Worm (Caenorhabditis elegans) whole organism, L4 larva: ENCODE data around the gene srx-13.

Source experiments
- F44E2.7 ChIP-seq: fragments of 200-800 bp; sonication (Bioruptor generic); IDR thresholded peaks from 2 replicates; pipeline ENCODE4 v2.1.2; 2022; ENCODE audit warnings: missing genetic modification characterization, missing compliant biosample characterization
- T20F7.1 ChIP-seq: fragments of 200-800 bp; sonication (Bioruptor generic); optimal IDR thresholded peaks from 2 replicates; lab custom pipeline; 2018; ENCODE audit warnings: mild to moderate bottlenecking, missing genetic modification characterization, missing compliant biosample characterization
- Y105C5A.15 ChIP-seq: fragments of 200-800 bp; sonication (Bioruptor generic); IDR thresholded peaks from 2 replicates; pipeline ENCODE4 v1.3.6; 2022; ENCODE audit warnings: missing genetic modification characterization, missing compliant biosample characterization
- Y5F2A.4 ChIP-seq: fragments of 200-800 bp; sonication (Bioruptor generic); optimal IDR thresholded peaks from 2 replicates; lab custom pipeline; 2018; ENCODE audit warnings: mild to moderate bottlenecking, missing genetic modification characterization, missing compliant biosample characterization
- ZK337.2 ChIP-seq: fragments of 200-800 bp; sonication (Bioruptor generic); IDR thresholded peaks from 2 replicates; pipeline ENCODE4 v1.3.6; 2022; ENCODE audit warnings: missing genetic modification reagents, missing genetic modification characterization, missing compliant biosample characterization
- ZK546.5 ChIP-seq, 2 experiments: sonication (generic microtip); optimal IDR thresholded peaks; 2 replicates each; lab custom pipeline; 2017; ENCODE audit warnings: missing biosample characterization in 2 of 2, missing genetic modification characterization in 2 of 2
- aha-1 ChIP-seq: fragments of 150-350 bp; peaks from one replicate; lab custom pipeline; 2014; ENCODE audit warnings: missing biosample characterization, missing genetic modification characterization
- arid-1 ChIP-seq: fragments of 200-800 bp; sonication (Bioruptor generic); conservative IDR thresholded peaks from 2 replicates; pipeline ENCODE4 v1.3.6; 2022; ENCODE audit warnings: missing genetic modification reagents, missing genetic modification characterization, missing compliant biosample characterization
- ceh-20 ChIP-seq: fragments of 200-800 bp; sonication (Bioruptor generic); IDR thresholded peaks from 2 replicates; pipeline ENCODE4 v1.3.6; 2022; ENCODE audit warnings: missing genetic modification reagents, missing genetic modification characterization, missing compliant biosample characterization
- ceh-28 ChIP-seq: fragments of 150-350 bp; optimal IDR thresholded peaks from 2 replicates; lab custom pipeline; 2014; ENCODE audit warnings: missing biosample characterization, missing genetic modification reagents, missing genetic modification characterization
- ceh-32 ChIP-seq: sonication (generic microtip); optimal IDR thresholded peaks from 2 replicates; lab custom pipeline; 2016; ENCODE audit warnings: mild to moderate bottlenecking, missing genetic modification characterization, missing compliant biosample characterization; ENCODE audit not compliant: poor library complexity
- ceh-44 ChIP-seq: fragments of 200-800 bp; sonication (Bioruptor generic); IDR thresholded peaks from 2 replicates; pipeline ENCODE4 v1.3.6; 2022; ENCODE audit warnings: missing genetic modification reagents, missing genetic modification characterization, missing compliant biosample characterization
- ceh-62 ChIP-seq: sonication (generic microtip); optimal IDR thresholded peaks from 2 replicates; lab custom pipeline; 2017; ENCODE audit warnings: missing biosample characterization, missing genetic modification characterization
- daf-12 ChIP-seq: fragments of 150-350 bp; optimal IDR thresholded peaks from 2 replicates; lab custom pipeline; 2014; ENCODE audit warnings: missing biosample characterization, missing genetic modification reagents, missing genetic modification characterization
- daf-16 ChIP-seq, 3 experiments: sonication (generic microtip); optimal IDR thresholded peaks; 2 replicates each; lab custom pipeline; 2016 to 2017; ENCODE audit warnings: missing genetic modification characterization in 3 of 3, missing genetic modification reagents in 3 of 3, mild to moderate bottlenecking in 2 of 3, missing compliant biosample characterization in 2 of 3, missing biosample characterization in 1 of 3, moderate library complexity in 1 of 3
- dpl-1 ChIP-seq: fragments of 150-350 bp; optimal IDR thresholded peaks from 2 replicates; lab custom pipeline; 2014; ENCODE audit warnings: missing biosample characterization, missing genetic modification reagents, missing genetic modification characterization
- dve-1 ChIP-seq: sonication (generic microtip); optimal IDR thresholded peaks from 2 replicates; lab custom pipeline; 2017; ENCODE audit warnings: antibody characterized with exemption, mild to moderate bottlenecking, missing genetic modification characterization, missing compliant biosample characterization; ENCODE audit not compliant: insufficient read depth
- hmg-1.1 ChIP-seq: fragments of 200-800 bp; sonication (Bioruptor generic); IDR thresholded peaks from 2 replicates; pipeline ENCODE4 v1.3.6; 2022; ENCODE audit warnings: missing genetic modification reagents, missing genetic modification characterization, missing compliant biosample characterization
- lim-7 ChIP-seq: fragments of 200-800 bp; sonication (Bioruptor generic); IDR thresholded peaks from 2 replicates; pipeline ENCODE4 v1.3.6; 2022; ENCODE audit warnings: missing genetic modification characterization, missing compliant biosample characterization
- lin-13 ChIP-seq: fragments of 150-350 bp; optimal IDR thresholded peaks from 2 replicates; lab custom pipeline; 2014; ENCODE audit warnings: missing biosample characterization, missing genetic modification reagents, missing genetic modification characterization
- lsy-2 ChIP-seq, 2 experiments: fragments of 150-350 bp in 1 of 2; sonication (generic microtip) in 1 of 2; optimal IDR thresholded peaks; 2 replicates each; lab custom pipeline; 2014 to 2017; ENCODE audit warnings: missing biosample characterization in 2 of 2, missing genetic modification characterization in 2 of 2
- madf-5 ChIP-seq, 2 experiments: fragments of 200-800 bp; sonication (Bioruptor generic); IDR thresholded peaks; 2 replicates each; pipeline ENCODE4 v1.3.6; 2022; ENCODE audit warnings: missing compliant biosample characterization in 2 of 2, missing genetic modification characterization in 2 of 2
- madf-9 ChIP-seq: fragments of 200-800 bp; sonication (Bioruptor generic); conservative IDR thresholded peaks from 2 replicates; pipeline ENCODE4 v1.3.6; 2022; ENCODE audit warnings: missing genetic modification reagents, missing genetic modification characterization, missing compliant biosample characterization
- nhr-11 ChIP-seq: fragments of 150-350 bp; optimal IDR thresholded peaks from 2 replicates; lab custom pipeline; 2014; ENCODE audit warnings: missing biosample characterization, missing genetic modification characterization
- nhr-25 ChIP-seq: sonication (generic microtip); optimal IDR thresholded peaks from 2 replicates; lab custom pipeline; 2017; ENCODE audit warnings: missing genetic modification characterization, mild to moderate bottlenecking, missing compliant biosample characterization, antibody characterized with exemption, moderate library complexity, borderline replicate concordance; ENCODE audit not compliant: insufficient read depth
- rbr-2 ChIP-seq: sonication (generic microtip); optimal IDR thresholded peaks from 2 replicates; lab custom pipeline; 2016; ENCODE audit warnings: missing genotype, missing genetic modification characterization, missing compliant biosample characterization
- skn-1 ChIP-seq: fragments of 150-350 bp; optimal IDR thresholded peaks from 2 replicates; lab custom pipeline; 2014; ENCODE audit warnings: missing biosample characterization, missing genetic modification characterization
- spr-1 ChIP-seq: sonication (generic microtip); optimal IDR thresholded peaks from 2 replicates; lab custom pipeline; 2016; ENCODE audit warnings: mild to moderate bottlenecking, missing genetic modification characterization, missing compliant biosample characterization
- tra-1 ChIP-seq: fragments of 200-800 bp; sonication (Bioruptor generic); IDR thresholded peaks from 2 replicates; pipeline ENCODE4 v1.3.6; 2022; ENCODE audit warnings: missing genetic modification reagents, missing genetic modification characterization, missing compliant biosample characterization
- unc-39 ChIP-seq: sonication (generic microtip); optimal IDR thresholded peaks from 2 replicates; lab custom pipeline; 2017; ENCODE audit warnings: missing biosample characterization, missing genetic modification characterization
- unc-62 ChIP-seq, 3 experiments: fragments of 150-350 bp in 1 of 3; sonication (generic microtip); optimal IDR thresholded peaks in 2 of 3; peaks in 1 of 3; 1 replicate in 1 of 3; 2 replicates in 2 of 3; lab custom pipeline; 2014 to 2017; ENCODE audit warnings: missing biosample characterization in 3 of 3, missing genetic modification characterization in 3 of 3, missing genetic modification reagents in 3 of 3, missing genotype in 1 of 3
- zag-1 ChIP-seq: fragments of 150-350 bp; optimal IDR thresholded peaks from 2 replicates; lab custom pipeline; 2014; ENCODE audit warnings: missing biosample characterization, missing genetic modification characterization
- zfp-2 ChIP-seq: sonication (generic microtip); optimal IDR thresholded peaks from 2 replicates; lab custom pipeline; 2016; ENCODE audit warnings: mild to moderate bottlenecking, missing genetic modification characterization, missing compliant biosample characterization
- zip-11 ChIP-seq: fragments of 200-800 bp; sonication (Bioruptor generic); IDR thresholded peaks from 2 replicates; pipeline ENCODE4 v1.3.6; 2022; ENCODE audit warnings: missing genetic modification characterization, missing compliant biosample characterization

The srx-13 gene

DNA sequence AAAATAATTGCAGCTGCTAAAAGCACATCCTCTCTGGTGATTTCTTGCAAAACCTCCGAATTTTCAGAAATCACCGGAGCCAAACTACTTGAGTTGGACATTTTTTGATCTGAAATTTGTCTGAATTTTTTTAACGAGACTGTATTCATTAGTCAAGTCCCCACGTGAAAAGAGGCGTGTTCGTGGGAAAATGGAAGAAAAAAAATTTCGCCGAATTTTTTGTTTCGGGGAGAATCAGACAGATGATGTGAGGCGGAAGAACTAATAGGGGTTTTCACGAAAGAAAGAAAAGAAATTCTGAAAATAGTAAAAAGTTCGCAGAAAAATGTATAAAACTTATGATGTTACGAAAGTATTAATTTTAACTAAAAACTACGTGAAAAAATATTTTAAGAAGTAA lies at the start of gene srx-13:
Gene srx-13, minus strand, starts transcription at position 101 of the 400 bp plus-strand sequence.
- TF ChIP-seq madf-5 (GFP tag; IDR thresholded peaks at IDR 0.05; lab: Robert Waterston, UW) (no peak), ceh-44 (no peak), aha-1 (tag; lab: Kevin White, UChicago) (no peak), hmg-1.1 (GFP tag; lab: Robert Waterston, UW) (no peak), lsy-2 (tag; optimal IDR thresholded peaks at IDR 0.05; lab: Kevin White, UChicago) (no peak), dpl-1 (GFP tag; lab: Kevin White, UChicago) (no peak), ceh-62 (tag; lab: Kevin White, UChicago) (no peak), dve-1 (tag; lab: Kevin White, UChicago) (no peak), lim-7 (no peak), ceh-28 (tag; lab: Kevin White, UChicago) (no peak), rbr-2 (no peak), nhr-25 (no peak), unc-39 (tag; lab: Kevin White, UChicago) (no peak), ZK337.2 (GFP tag; lab: Robert Waterston, UW) (no peak), ceh-20 (GFP tag; lab: Robert Waterston, UW) (no peak), zfp-2 (tag; lab: Kevin White, UChicago) (no peak)

DNA sequence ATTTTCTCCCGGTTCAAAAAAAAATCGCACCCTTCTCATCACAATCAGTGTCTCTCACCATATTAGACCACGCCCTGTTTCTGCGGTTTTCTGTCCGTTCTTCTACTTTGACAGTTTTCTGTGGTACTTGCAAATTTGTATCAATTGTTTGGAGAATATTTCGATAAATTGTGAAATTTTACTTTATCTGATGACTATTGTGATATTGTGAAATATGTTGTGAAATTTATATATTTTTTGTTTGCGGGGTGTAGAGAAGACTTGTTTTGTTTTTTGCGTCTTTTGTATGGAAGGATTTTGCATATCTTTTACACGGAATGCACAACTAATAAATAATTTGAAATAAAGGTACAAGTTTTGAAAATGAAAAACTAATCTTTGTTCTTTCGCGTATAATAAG lies 48.9 kb upstream of the srx-13 start:
- peak; percentile 8 for TF ChIP-seq aha-1 (tag; lab: Kevin White, UChicago)
- TF ChIP-seq ceh-62 (tag; lab: Kevin White, UChicago), result no peak
- TF ChIP-seq daf-16 (GFP tag; optimal IDR thresholded peaks at IDR 0.05; lab: Kevin White, UChicago), result no peak
- no peak for TF ChIP-seq daf-16 (tag; optimal IDR thresholded peaks at IDR 0.05; lab: Kevin White, UChicago)
- TF ChIP-seq F44E2.7, result no peak

DNA sequence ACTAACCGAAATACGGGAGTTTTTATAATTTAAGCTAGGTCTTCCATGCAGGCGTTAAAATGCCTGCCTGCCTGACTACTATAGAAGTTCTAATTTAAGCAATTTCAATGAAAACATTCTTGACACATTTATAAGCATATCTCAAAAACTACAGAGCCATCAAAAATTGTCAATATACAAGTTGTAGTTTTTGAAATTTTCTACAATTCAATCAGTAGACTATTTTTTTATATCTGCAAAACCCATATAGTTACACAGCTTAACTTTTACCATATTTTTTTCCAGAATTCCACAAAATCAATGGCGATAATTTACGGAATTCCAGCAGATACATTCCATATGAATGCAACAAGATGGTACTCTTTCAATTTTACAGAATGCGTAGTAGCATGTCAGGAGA lies 44.7 kb upstream of the srx-13 start, which contains the start of gene C50A2.7:
Gene C50A2.7, plus strand, starts transcription at position 301 of the 400 bp plus-strand sequence.
- peak in 1 of 2 experiments; percentile 85 for TF ChIP-seq unc-62 (GFP tag; optimal IDR thresholded peaks at IDR 0.05 in 1 of 2; lab: Kevin White, UChicago)
- no peak for TF ChIP-seq unc-62 (tag; optimal IDR thresholded peaks at IDR 0.05; lab: Kevin White, UChicago)
- no peak for TF ChIP-seq spr-1

DNA sequence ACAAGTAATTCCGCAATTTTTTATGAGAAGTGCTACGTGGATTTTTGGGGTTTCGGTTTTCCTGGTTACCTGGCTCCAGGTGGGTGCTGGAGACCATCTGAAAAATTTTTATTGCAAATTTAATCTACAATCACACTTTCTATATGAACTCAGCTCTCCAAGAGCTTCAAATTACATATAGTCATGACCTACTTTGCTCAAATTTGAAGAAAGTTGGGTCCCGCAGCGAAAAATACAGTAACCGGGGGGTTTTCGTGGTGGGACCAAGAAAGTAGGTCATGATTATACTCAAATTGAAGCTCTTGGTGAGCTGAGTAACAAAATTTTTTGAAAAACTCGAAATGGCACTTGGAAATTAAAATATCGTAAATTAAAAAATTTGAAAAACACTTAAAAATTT lies 41.9 kb upstream of the srx-13 start, which contains the start of gene ets-8:
Gene ets-8, minus strand, starts transcription at position 101 of the 400 bp plus-strand sequence.
- no peak for TF ChIP-seq Y105C5A.15 (GFP tag; lab: Robert Waterston, UW)
- no peak for TF ChIP-seq ceh-32 (tag; lab: Kevin White, UChicago)
- no peak for TF ChIP-seq ZK546.5 (tag; optimal IDR thresholded peaks at IDR 0.05; lab: Kevin White, UChicago)
- TF ChIP-seq arid-1, result no peak
- no peak for TF ChIP-seq zip-11
- TF ChIP-seq Y5F2A.4, result no peak
- TF ChIP-seq unc-39 (tag; lab: Kevin White, UChicago), result no peak
- TF ChIP-seq unc-62 (GFP tag; optimal IDR thresholded peaks at IDR 0.05 in 1 of 2; lab: Kevin White, UChicago), result no peak
- no peak for TF ChIP-seq unc-62 (tag; optimal IDR thresholded peaks at IDR 0.05; lab: Kevin White, UChicago)
- no peak for TF ChIP-seq nhr-11 (tag; lab: Kevin White, UChicago)
- TF ChIP-seq daf-12 (tag; lab: Kevin White, UChicago), result no peak
- TF ChIP-seq zag-1 (tag; lab: Kevin White, UChicago), result no peak
- TF ChIP-seq skn-1 (tag; lab: Kevin White, UChicago), result no peak
- TF ChIP-seq madf-9, result no peak
- TF ChIP-seq lin-13, result no peak
- no peak for TF ChIP-seq T20F7.1 (GFP tag; lab: Kevin White, UChicago)
- TF ChIP-seq ceh-20 (GFP tag; lab: Robert Waterston, UW), result no peak
- TF ChIP-seq tra-1 (GFP tag; lab: Robert Waterston, UW), result no peak
- TF ChIP-seq, all 104 proteins: peak for 0
